Worm (Caenorhabditis elegans): ENCODE results near the gene cyp-33A1.

Gene cyp-33A1

ce11 chrV:7730488-7730887 is 49.2 kb upstream of the cyp-33A1 start (continued):
- TF ChIP-seq ztf-11 (tag; optimal IDR thresholded peaks at IDR 0.05) (no peak), arid-1 (GFP tag; conservative IDR thresholded peaks at IDR 0.05) (0 out of 2 replicates have a peak, but pooled peaks have one; percentile 61), nhr-25 (tag; optimal IDR thresholded peaks at IDR 0.05; ENCODE audit: borderline replicate concordance, insufficient read depth) (peak; percentile 8), ceh-44 (GFP tag; IDR thresholded peaks at IDR 0.05) (0 out of 2 replicates have a peak, but pooled peaks have one; percentile 6), gei-8 (GFP tag; optimal IDR thresholded peaks at IDR 0.05) (peak; percentile 24), dpl-1 (GFP tag; optimal IDR thresholded peaks at IDR 0.05) (peak; percentile 38), lin-38 (GFP tag; IDR thresholded peaks at IDR 0.05) (peak; percentile 26; the same call in 1 of the 2 replicates), unc-130 (GFP tag; optimal IDR thresholded peaks at IDR 0.05) (no peak), php-3 (GFP tag; IDR thresholded peaks at IDR 0.05) (no peak), ceh-28 (tag; optimal IDR thresholded peaks at IDR 0.05) (no peak), tag-97 (GFP tag; IDR thresholded peaks at IDR 0.05) (no peak), Y5F2A.4 (GFP tag; optimal IDR thresholded peaks at IDR 0.05) (peak; percentile 52), madf-9 (GFP tag; conservative IDR thresholded peaks at IDR 0.05) (no peak)

- TF ChIP-seq unc-62 (GFP tag; optimal IDR thresholded peaks at IDR 0.05 in 1 of 2) (peak in 1 of 2 experiments; percentile 55), unc-62 (tag; optimal IDR thresholded peaks at IDR 0.05) (no peak), rbr-2 (tag; optimal IDR thresholded peaks at IDR 0.05) (no peak), nhr-41 (GFP tag; IDR thresholded peaks at IDR 0.05) (no peak), mxl-3 (GFP tag; optimal IDR thresholded peaks at IDR 0.05) (no peak), nhr-48 (tag; optimal IDR thresholded peaks at IDR 0.05) (no peak), dmd-9 (GFP tag; IDR thresholded peaks at IDR 0.05) (no peak)
Measured at ce11 chrV:7728679-7729027, 47.4 kb upstream of the cyp-33A1 start, which contains the start of gene Y97E10C.1. Y97E10C.1 (plus strand) TSS chrV:7728879.

ce11 chrV:7728003-7728678 is 46.9 kb upstream of the cyp-33A1 start:
- TF ChIP-seq daf-12 (tag; optimal IDR thresholded peaks at IDR 0.05) (no peak), sdz-12 (GFP tag; optimal IDR thresholded peaks at IDR 0.05) (no peak), nhr-11 (tag; optimal IDR thresholded peaks at IDR 0.05) (peak; percentile 75), madf-5 (GFP tag; IDR thresholded peaks at IDR 0.05) (no peak), hlh-11 (tag; optimal IDR thresholded peaks at IDR 0.05) (peak; percentile 91), mdl-1 (tag; optimal IDR thresholded peaks at IDR 0.05) (peak; percentile 9 to 56), set-16 (GFP tag; IDR thresholded peaks at IDR 0.05) (peak; percentile 98), T26A8.4 (GFP tag; IDR thresholded peaks at IDR 0.05) (peak; percentile 68), unc-130 (GFP tag; optimal IDR thresholded peaks at IDR 0.05) (no peak), ztf-11 (tag; optimal IDR thresholded peaks at IDR 0.05) (no peak), Y105C5A.15 (GFP tag; IDR thresholded peaks at IDR 0.05) (no peak), hif-1 (tag; optimal IDR thresholded peaks at IDR 0.05) (peak; percentile 4 to 76), zag-1 (tag; optimal IDR thresholded peaks at IDR 0.05) (peak; percentile 53), unc-62 (GFP tag; optimal IDR thresholded peaks at IDR 0.05 in 1 of 2) (peak in 1 of 2 experiments; percentile 94), unc-62 (tag; optimal IDR thresholded peaks at IDR 0.05) (no peak), R02D3.7 (tag; optimal IDR thresholded peaks at IDR 0.05) (no peak), nhr-237 (tag; optimal IDR thresholded peaks at IDR 0.05) (no peak), F37D6.2 (tag; optimal IDR thresholded peaks at IDR 0.05) (peak; percentile 81), nhr-77 (tag; optimal IDR thresholded peaks at IDR 0.05) (peak; percentile 36), lsy-2 (tag; optimal IDR thresholded peaks at IDR 0.05) (peak; percentile 77), ceh-20 (GFP tag; IDR thresholded peaks at IDR 0.05) (peak; percentile 92), nhr-28 (tag; optimal IDR thresholded peaks at IDR 0.05) (peak; percentile 61), daf-8 (GFP tag; IDR thresholded peaks at IDR 0.05) (no peak), Y48G9A.11 (GFP tag; IDR thresholded peaks at IDR 0.05) (no peak), ceh-62 (tag; optimal IDR thresholded peaks at IDR 0.05) (no peak), saeg-2 (GFP tag; IDR thresholded peaks at IDR 0.05) (0 out of 2 replicates have a peak, but pooled peaks have one; percentile 52), spr-1 (tag; optimal IDR thresholded peaks at IDR 0.05) (peak; percentile 44), mxl-3 (GFP tag; optimal IDR thresholded peaks at IDR 0.05) (peak; percentile 1), ceh-32 (tag; optimal IDR thresholded peaks at IDR 0.05; ENCODE audit: poor library complexity) (peak; percentile 59), lin-39 (tag; optimal IDR thresholded peaks at IDR 0.05) (peak; percentile 9), nhr-6 (tag; optimal IDR thresholded peaks at IDR 0.05) (no peak), aha-1 (tag) (peak; percentile 99)
